Fruit fly (Drosophila melanogaster): ENCODE results near the gene CG7208.

The CG7208 gene

DNA sequence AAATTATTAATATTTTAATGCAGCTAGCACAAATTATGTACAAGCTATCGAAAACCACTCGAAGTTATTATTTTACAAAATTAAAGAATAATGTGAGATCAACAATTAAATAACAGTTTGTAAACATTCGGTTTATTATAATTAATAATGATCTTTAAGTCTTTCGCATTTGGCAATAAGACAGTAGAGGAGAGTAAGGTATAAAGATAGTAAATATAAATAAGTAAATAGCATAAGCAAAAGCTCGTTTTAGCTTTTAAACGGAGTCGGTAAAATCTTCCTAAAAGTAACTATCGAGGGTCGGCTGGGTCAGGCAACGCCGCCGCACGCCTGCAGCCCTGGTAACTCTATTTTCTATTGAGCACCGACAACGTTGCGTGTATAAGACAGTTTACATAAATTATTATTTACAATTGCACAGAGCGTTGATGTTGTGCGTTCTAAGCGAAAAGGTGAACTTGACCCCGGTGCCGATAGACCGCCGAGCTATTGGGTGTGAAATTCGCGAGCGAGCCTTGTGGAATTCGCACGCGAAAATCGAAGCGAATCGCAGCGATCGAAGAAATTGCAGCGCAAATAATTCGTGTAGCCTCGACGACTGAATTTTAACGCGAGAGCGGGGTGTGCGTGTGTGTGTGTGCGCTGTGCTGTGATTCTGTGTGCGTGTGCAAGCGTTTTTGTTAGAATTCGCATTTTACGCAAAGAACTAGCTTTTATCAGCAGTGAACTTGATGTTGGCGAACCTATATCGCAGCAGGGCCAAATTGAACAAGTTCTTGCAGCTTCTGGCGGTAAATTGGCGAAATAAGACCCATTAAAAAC lies 17.9 kb downstream of the CG7208 start, which contains the start of gene wrd (continued):
- TF ChIP-seq slbo (GFP tag; IDR thresholded peaks at IDR 0.05) (peak; percentile 50; the same call in 1 of the 2 replicates), CoRest (tag; optimal IDR thresholded peaks at IDR 0.05) (peak; percentile 54), CG4707 (GFP tag; optimal IDR thresholded peaks at IDR 0.05) (no peak), grn (GFP tag; optimal IDR thresholded peaks at IDR 0.05) (no peak), ap (GFP tag; IDR thresholded peaks at IDR 0.05) (no peak), Pdp1 (GFP tag; optimal IDR thresholded peaks at IDR 0.05) (peak in 1 of 2 experiments; percentile 67), CG14014 (GFP tag; IDR thresholded peaks at IDR 0.05) (0 out of 2 replicates have a peak, but pooled peaks have one; percentile 11), btn (GFP tag; optimal IDR thresholded peaks at IDR 0.05) (no peak), Bteb2 (GFP tag; optimal IDR thresholded peaks at IDR 0.05) (no peak), TFAM (GFP tag; optimal IDR thresholded peaks at IDR 0.05) (no peak), aop (GFP tag; IDR thresholded peaks at IDR 0.05) (no peak), Nf-YA (GFP tag; IDR thresholded peaks at IDR 0.05) (no peak), knrl (GFP tag; IDR thresholded peaks at IDR 0.05; ENCODE audit: partially characterized antibody) (no peak), sd (tag; optimal IDR thresholded peaks at IDR 0.05) (peak; percentile 30), az2 (GFP tag; optimal IDR thresholded peaks at IDR 0.05) (no peak), CG1024 (GFP tag; IDR thresholded peaks at IDR 0.05) (no peak), ftz-f1 (GFP tag; optimal IDR thresholded peaks at IDR 0.05) (peak; percentile 75), Ets65A (GFP tag) (no peak), toy (GFP tag; IDR thresholded peaks at IDR 0.05) (no peak), CG13287 (GFP tag; IDR thresholded peaks at IDR 0.05; ENCODE audit: partially characterized antibody) (peak; percentile 62), ken (GFP tag; IDR thresholded peaks at IDR 0.05) (no peak), ara (GFP tag; IDR thresholded peaks at IDR 0.05) (no peak), scrt (GFP tag; optimal IDR thresholded peaks at IDR 0.05) (peak; percentile 22), CG43689 (GFP tag; IDR thresholded peaks at IDR 0.05) (no peak), Hmx (GFP tag; optimal IDR thresholded peaks at IDR 0.05) (no peak), ato (GFP tag; IDR thresholded peaks at IDR 0.05; ENCODE audit: partially characterized antibody) (0 out of 2 replicates have a peak, but pooled peaks have one; percentile 18), hth (optimal IDR thresholded peaks at IDR 0.05) (no peak), CG15601 (tag; optimal IDR thresholded peaks at IDR 0.05) (no peak), sqz (GFP tag; optimal IDR thresholded peaks at IDR 0.05) (no peak), dm (GFP tag; optimal IDR thresholded peaks at IDR 0.05) (no peak), CG10654 (GFP tag; optimal IDR thresholded peaks at IDR 0.05) (no peak), CG3726 (GFP tag; IDR thresholded peaks at IDR 0.05) (no peak), CG17328 (GFP tag; IDR thresholded peaks at IDR 0.05) (no peak), MESR4 (GFP tag; optimal IDR thresholded peaks at IDR 0.05) (peak; percentile 70), Tbp (GFP tag; optimal IDR thresholded peaks at IDR 0.05) (no peak), Ssrp (tag; optimal IDR thresholded peaks at IDR 0.05) (peak; percentile 32), CG16815 (GFP tag; optimal IDR thresholded peaks at IDR 0.05) (no peak), Jarid2 (GFP tag; optimal IDR thresholded peaks at IDR 0.05) (no peak), Mrtf (GFP tag; IDR thresholded peaks at IDR 0.05) (no peak), CG10209 (GFP tag; optimal IDR thresholded peaks at IDR 0.05) (no peak), CG2875 (GFP tag; optimal IDR thresholded peaks at IDR 0.05) (no peak), cas (GFP tag; IDR thresholded peaks at IDR 0.05) (no peak), corto (GFP tag; optimal IDR thresholded peaks at IDR 0.05) (no peak), dysf (GFP tag; IDR thresholded peaks at IDR 0.05) (0 out of 3 replicates have a peak, but pooled peaks have one; percentile 27), CG12299 (tag; optimal IDR thresholded peaks at IDR 0.05) (no peak), eve (GFP tag; optimal IDR thresholded peaks at IDR 0.05) (no peak), unpg (GFP tag; optimal IDR thresholded peaks at IDR 0.05) (no peak), CG4360 (GFP tag; IDR thresholded peaks at IDR 0.05) (no peak), row (GFP tag; IDR thresholded peaks at IDR 0.05) (peak; percentile 57; the same call in 2 of the 3 replicates), Nf-YB (GFP tag; optimal IDR thresholded peaks at IDR 0.05) (no peak)
